Fruit fly (Drosophila melanogaster): Measurements from ENCODE around the gene CG15046.

CG15046 gene

DNA sequence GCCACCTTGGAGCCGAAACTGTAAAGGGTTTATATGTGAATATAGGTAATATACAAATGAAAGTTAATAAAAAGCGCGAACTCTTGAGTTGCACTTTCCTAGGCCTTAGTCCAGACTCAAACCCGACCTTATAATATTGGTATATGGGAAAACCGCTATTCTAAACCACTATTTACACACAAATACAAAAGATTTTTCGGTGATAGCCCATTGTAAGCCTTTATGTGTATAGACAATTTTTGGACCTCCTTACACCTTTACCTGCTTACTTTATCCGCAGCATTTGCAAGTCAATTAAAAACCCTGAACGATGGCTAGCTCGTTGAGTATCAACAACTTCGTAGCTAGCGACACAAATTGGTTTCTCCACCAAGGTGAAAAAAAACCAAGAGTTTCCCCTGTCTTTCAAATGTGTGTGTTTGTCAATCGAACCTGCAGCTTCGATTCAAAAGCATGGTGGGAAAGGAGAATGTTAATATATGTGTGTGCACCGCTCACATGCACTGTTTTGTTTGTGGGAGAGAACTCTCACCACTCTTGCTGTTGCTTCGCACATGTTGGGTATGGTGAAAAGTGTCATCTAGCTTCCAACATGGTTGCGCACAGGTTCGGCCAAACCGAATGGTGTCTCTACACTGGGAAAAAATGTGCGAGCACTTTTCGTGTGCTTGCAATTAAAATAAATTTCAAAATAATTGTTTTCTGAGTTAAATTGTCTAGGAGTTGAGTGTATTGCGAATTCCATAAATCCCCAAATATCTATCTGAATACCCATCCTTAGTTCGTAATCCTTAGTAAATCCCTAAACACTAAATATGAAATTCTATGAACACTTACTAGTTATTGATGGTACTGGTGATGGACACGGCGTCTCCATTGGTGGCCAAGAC is 17.5 kb upstream of the CG15046 start (continued):
- no peak for TF ChIP-seq GATAd (GFP tag; optimal IDR thresholded peaks at IDR 0.05)
- no peak for TF ChIP-seq lola (GFP tag; optimal IDR thresholded peaks at IDR 0.05)

DNA sequence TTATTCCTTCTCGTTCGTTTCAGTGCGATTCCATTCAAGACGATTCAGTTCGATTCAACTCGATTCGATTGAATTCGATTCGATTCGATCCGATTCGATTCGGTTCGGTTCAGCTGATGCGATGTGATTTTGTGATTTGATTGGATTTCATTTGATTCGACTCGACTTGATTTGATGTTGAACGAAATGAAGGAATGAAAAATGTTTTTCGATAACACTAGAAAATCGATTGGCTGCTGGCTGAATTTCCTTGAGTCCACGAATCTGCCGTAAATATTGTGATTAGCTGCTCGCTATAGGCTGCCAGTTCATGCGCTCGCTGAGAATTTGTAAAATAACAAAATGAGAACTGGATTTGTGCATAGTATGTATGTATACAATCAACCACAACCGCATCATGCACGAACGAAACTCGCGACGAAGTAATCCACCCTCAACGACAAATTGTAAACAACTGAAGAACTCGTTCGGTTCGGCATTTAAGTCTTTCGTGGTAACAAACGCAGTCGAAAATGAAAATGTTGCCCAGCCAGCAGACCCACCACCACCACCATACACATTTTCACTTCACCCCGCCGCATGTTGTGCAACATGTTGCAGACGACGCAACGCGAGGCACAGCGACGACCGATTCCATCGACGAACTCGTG is 15.7 kb upstream of the CG15046 start, which contains the start of gene Wnt5:
TSS of gene Wnt5 (minus strand) at position 458 of the 650 bp plus-strand sequence.
- TF ChIP-seq woc (GFP tag; optimal IDR thresholded peaks at IDR 0.05) (peak; percentile 13), Myc (optimal IDR thresholded peaks at IDR 0.05) (no peak), h (GFP tag; optimal IDR thresholded peaks at IDR 0.05) (peak; percentile 8), Sp1 (GFP tag; optimal IDR thresholded peaks at IDR 0.05) (peak; percentile 5), dl (GFP tag; optimal IDR thresholded peaks at IDR 0.05; ENCODE audit: insufficient read depth in 1 of 2, partially characterized antibody in 2 of 2) (peak in 1 of 2 experiments; percentile 1)

DNA sequence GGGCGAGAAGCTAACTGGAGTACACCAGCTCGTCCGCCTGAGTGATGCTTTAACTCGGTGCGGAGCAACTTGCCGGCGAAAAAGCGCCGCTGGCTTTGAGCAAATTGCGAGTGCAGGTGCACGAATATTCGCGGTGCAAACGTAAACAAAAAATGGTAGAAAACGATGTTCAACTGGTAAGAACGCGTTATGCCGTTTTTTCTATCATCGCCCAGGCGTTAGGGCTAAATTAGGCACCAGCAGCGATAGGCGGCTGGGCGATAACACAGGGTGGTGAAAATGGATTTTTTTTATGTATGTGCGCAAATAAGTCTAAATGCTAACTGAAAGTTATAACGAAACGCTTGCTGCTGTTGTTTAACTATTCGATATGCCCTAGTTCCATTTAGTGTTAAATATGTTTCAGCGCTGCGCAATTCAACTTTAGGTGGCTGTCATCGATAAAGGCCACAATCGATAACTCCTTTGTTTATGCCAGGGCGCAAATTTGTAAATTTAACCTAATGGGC is 10.3 kb upstream of the CG15046 start, which contains the start of the genes Pgant7 and Xrcc2:
TSS of gene Pgant7 (minus strand) at position 308 of the 509 bp plus-strand sequence.
TSS of gene Xrcc2 (plus strand) at position 449 of the 509 bp plus-strand sequence.
- TF ChIP-seq woc (GFP tag; optimal IDR thresholded peaks at IDR 0.05) (no peak), Dif (GFP tag; optimal IDR thresholded peaks at IDR 0.05; ENCODE audit: partially characterized antibody) (no peak), tai (GFP tag; optimal IDR thresholded peaks at IDR 0.05) (no peak), Myc (optimal IDR thresholded peaks at IDR 0.05) (peak; percentile 28), usp (GFP tag; optimal IDR thresholded peaks at IDR 0.05) (no peak), Sp1 (GFP tag; optimal IDR thresholded peaks at IDR 0.05) (peak; percentile 1), OdsH (GFP tag; optimal IDR thresholded peaks at IDR 0.05) (no peak)

DNA sequence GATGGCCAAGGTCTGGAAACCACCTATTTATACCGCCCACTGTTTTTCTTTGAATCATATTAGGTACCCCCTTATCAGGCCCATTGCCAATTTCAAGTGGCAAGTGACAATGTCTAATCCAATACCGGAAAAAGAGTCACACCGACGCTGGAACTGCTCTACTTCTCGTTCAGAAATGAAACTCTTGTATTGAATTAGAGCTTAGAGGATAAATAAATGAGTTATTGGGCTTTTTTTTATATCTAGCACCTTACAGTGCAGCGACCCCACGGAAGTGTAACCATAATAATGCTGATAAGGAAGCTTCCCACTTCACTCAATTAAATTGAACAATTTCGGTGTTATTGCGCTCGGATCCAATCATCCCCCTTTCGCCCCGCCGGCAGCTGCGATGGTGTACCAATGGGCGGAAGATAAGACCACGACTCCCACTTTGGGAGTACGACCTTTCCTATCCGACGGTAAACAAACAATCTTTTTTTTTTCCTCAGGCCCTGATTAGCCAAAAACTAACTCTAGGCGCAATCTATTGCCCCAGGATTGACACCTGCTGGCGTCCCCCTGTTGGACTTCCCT is 4.8 kb upstream of the CG15046 start, which contains the start of gene CG15043:
TSS of gene CG15043 (minus strand) at position 4 of the 576 bp plus-strand sequence.
- TF ChIP-seq ey (GFP tag; optimal IDR thresholded peaks at IDR 0.05): peak; percentile 57
- TF ChIP-seq h (GFP tag; optimal IDR thresholded peaks at IDR 0.05): peak; percentile 76
- no peak for TF ChIP-seq Mio (GFP tag; optimal IDR thresholded peaks at IDR 0.05)
- TF ChIP-seq Vsx2 (GFP tag; optimal IDR thresholded peaks at IDR 0.05; ENCODE audit: partially characterized antibody): no peak
- peak; percentile 44 for TF ChIP-seq HLH106 (tag; optimal IDR thresholded peaks at IDR 0.05)
- peak; percentile 69 for TF ChIP-seq fru (GFP tag; optimal IDR thresholded peaks at IDR 0.05)
- peak; percentile 56 for TF ChIP-seq rgr (GFP tag; optimal IDR thresholded peaks at IDR 0.05)
- TF ChIP-seq Sp1 (GFP tag; optimal IDR thresholded peaks at IDR 0.05): peak; percentile 12
- TF ChIP-seq foxo (GFP tag; optimal IDR thresholded peaks at IDR 0.05): peak in 1 of 2 experiments; percentile 76

- TF ChIP-seq Hr78 (GFP tag; optimal IDR thresholded peaks at IDR 0.05) (no peak), dmrt93B (GFP tag; optimal IDR thresholded peaks at IDR 0.05) (no peak), Vsx2 (GFP tag; optimal IDR thresholded peaks at IDR 0.05; ENCODE audit: partially characterized antibody) (peak; percentile 63), Rel (GFP tag; optimal IDR thresholded peaks at IDR 0.05) (no peak), Rel (tag; optimal IDR thresholded peaks at IDR 0.05) (peak; percentile 8), fru (GFP tag; optimal IDR thresholded peaks at IDR 0.05) (no peak), dsf (GFP tag; optimal IDR thresholded peaks at IDR 0.05; ENCODE audit: borderline replicate concordance) (no peak), Abd-B (GFP tag; optimal IDR thresholded peaks at IDR 0.05) (no peak), woc (GFP tag; optimal IDR thresholded peaks at IDR 0.05) (no peak), CrebA (GFP tag; optimal IDR thresholded peaks at IDR 0.05; ENCODE audit: borderline replicate concordance) (no peak), foxo (GFP tag; optimal IDR thresholded peaks at IDR 0.05) (no peak), CG9705 (GFP tag; optimal IDR thresholded peaks at IDR 0.05) (no peak), Jra (GFP tag; optimal IDR thresholded peaks at IDR 0.05) (no peak), Hnf4 (GFP tag; optimal IDR thresholded peaks at IDR 0.05) (no peak), dl (GFP tag; optimal IDR thresholded peaks at IDR 0.05; ENCODE audit: insufficient read depth in 1 of 2, partially characterized antibody in 2 of 2) (no peak)
Observed at dm6 chrX:18491941-18492340, 2.5 kb upstream of the CG15046 start, which contains the start of gene CG15044. TSS of gene CG15044 (minus strand) at chrX:18492006.

Measured in whole organism, wandering third instar larva.